Fruit fly (Drosophila melanogaster) whole organism, embryonic: ENCODE data around the gene dmrt11E.

Experiments used
- Aef1 ChIP-seq: fragments of 200-800 bp; sonication (Bioruptor generic); IDR thresholded peaks from 3 replicates; pipeline ENCODE4 v1.3.6; 2022; ENCODE audit warnings: missing biosample characterization, missing genetic modification characterization
- BEAF-32 ChIP-seq: fragments of 200-800 bp; sonication (Bioruptor generic); optimal IDR thresholded peaks from 3 replicates; lab custom pipeline; 2017; ENCODE audit warnings: missing biosample characterization, missing genetic modification characterization, mild to moderate bottlenecking, moderate library complexity, missing genetic modification reagents
- CG11695 ChIP-seq: fragments of 200-800 bp; sonication (Bioruptor generic); IDR thresholded peaks from 3 replicates; pipeline ENCODE4 v1.3.6; 2022; ENCODE audit warnings: missing biosample characterization, missing genetic modification characterization
- CG13123 ChIP-seq: fragments of 200-800 bp; sonication (Bioruptor generic); optimal IDR thresholded peaks from 2 replicates; lab custom pipeline; 2016; ENCODE audit warnings: missing biosample characterization, missing genetic modification characterization
- CG14050 ChIP-seq: fragments of 200-800 bp; sonication (Bioruptor generic); IDR thresholded peaks from 3 replicates; pipeline ENCODE4 v1.3.6; 2022; ENCODE audit warnings: missing biosample characterization, missing genetic modification characterization
- CG14441 ChIP-seq: fragments of 200-800 bp; sonication (Bioruptor generic); IDR thresholded peaks from 2 replicates; pipeline ENCODE4 v1.3.6; 2022; ENCODE audit warnings: missing biosample characterization, missing genetic modification characterization
- CG14667 ChIP-seq: fragments of 200-800 bp; sonication (Bioruptor generic); IDR thresholded peaks from 2 replicates; pipeline ENCODE4 v1.3.6; 2022; ENCODE audit warnings: missing biosample characterization, missing genetic modification characterization
- CG15073 ChIP-seq: fragments of 200-800 bp; sonication (Bioruptor generic); optimal IDR thresholded peaks from 2 replicates; lab custom pipeline; 2016; ENCODE audit warnings: missing biosample characterization, missing genetic modification characterization
- CG1603 ChIP-seq: fragments of 200-800 bp; sonication (Bioruptor generic); optimal IDR thresholded peaks from 2 replicates; lab custom pipeline; 2019; ENCODE audit warnings: missing biosample characterization, mild to moderate bottlenecking, missing genetic modification characterization, moderate library complexity
- CG1647 ChIP-seq: fragments of 200-800 bp; sonication (Bioruptor generic); optimal IDR thresholded peaks from 3 replicates; lab custom pipeline; 2016; ENCODE audit warnings: missing biosample characterization, missing genetic modification characterization
- CG18011 ChIP-seq: fragments of 200-800 bp; sonication (Bioruptor generic); optimal IDR thresholded peaks from 2 replicates; lab custom pipeline; 2017; ENCODE audit warnings: missing biosample characterization, missing genetic modification characterization, mild to moderate bottlenecking, moderate library complexity, missing genotype
- CG18262 ChIP-seq: fragments of 200-800 bp; optimal IDR thresholded peaks from 3 replicates; lab custom pipeline; 2019; ENCODE audit warnings: missing biosample characterization, mild to moderate bottlenecking, missing genetic modification characterization, moderate library complexity
- CG2712 ChIP-seq: fragments of 200-800 bp; optimal IDR thresholded peaks from 3 replicates; lab custom pipeline; 2019; ENCODE audit warnings: missing biosample characterization, mild to moderate bottlenecking, missing genetic modification characterization, moderate library complexity
- CG30431 ChIP-seq: fragments of 200-800 bp; sonication (Bioruptor generic); optimal IDR thresholded peaks from 2 replicates; lab custom pipeline; 2017; ENCODE audit warnings: missing biosample characterization, missing genetic modification characterization
- CG31224 ChIP-seq: fragments of 200-800 bp; sonication (Bioruptor generic); IDR thresholded peaks from 2 replicates; pipeline ENCODE4 v1.3.6; 2022; ENCODE audit warnings: missing biosample characterization, missing genetic modification characterization
- CG31365 ChIP-seq: fragments of 200-800 bp; sonication (Bioruptor generic); optimal IDR thresholded peaks from 2 replicates; lab custom pipeline; 2018; ENCODE audit warnings: missing biosample characterization, mild to moderate bottlenecking, missing genetic modification characterization
- CG34422 ChIP-seq: fragments of 200-800 bp; sonication (Bioruptor generic); IDR thresholded peaks from 3 replicates; pipeline ENCODE4 v1.3.6; 2022; ENCODE audit warnings: missing biosample characterization, missing genetic modification characterization
- CG3726 ChIP-seq: fragments of 200-800 bp; sonication (Bioruptor generic); IDR thresholded peaks from 3 replicates; pipeline ENCODE4, ENCODE4 v1.3.6; 2022; ENCODE audit warnings: missing biosample characterization, missing genetic modification characterization
- CG8281 ChIP-seq: fragments of 200-800 bp; sonication (Bioruptor generic); optimal IDR thresholded peaks from 2 replicates; lab custom pipeline; 2018; ENCODE audit warnings: missing biosample characterization, mild to moderate bottlenecking, missing genetic modification characterization, moderate library complexity
- CG9817 ChIP-seq: fragments of 200-800 bp; sonication (Bioruptor generic); optimal IDR thresholded peaks from 2 replicates; lab custom pipeline; 2018; ENCODE audit warnings: missing biosample characterization, mild to moderate bottlenecking, missing genetic modification characterization, moderate library complexity
- CrebB ChIP-seq: fragments of 200-800 bp; sonication (Bioruptor generic); optimal IDR thresholded peaks from 3 replicates; lab custom pipeline; 2018; ENCODE audit warnings: missing biosample characterization, mild to moderate bottlenecking, missing genetic modification characterization
- Dll ChIP-seq: fragments of 200-800 bp; sonication (Bioruptor generic); IDR thresholded peaks from 4 replicates; pipeline ENCODE4 v1.3.6; 2022; ENCODE audit warnings: missing biosample characterization, missing genetic modification characterization; ENCODE audit not compliant: partially characterized antibody
- Ets65A ChIP-seq: fragments of 200-800 bp; sonication (Bioruptor generic); peaks from one replicate; lab custom pipeline; 2016; ENCODE audit warnings: missing biosample characterization, missing genetic modification characterization
- Fer2 ChIP-seq: fragments of 200-800 bp; sonication (Bioruptor generic); optimal IDR thresholded peaks from 2 replicates; lab custom pipeline; 2018; ENCODE audit warnings: missing biosample characterization, mild to moderate bottlenecking, missing genetic modification characterization, moderate library complexity
- H2.0 ChIP-seq: fragments of 200-800 bp; sonication (Bioruptor generic); IDR thresholded peaks from 2 replicates; pipeline ENCODE4 v1.3.6; 2022; ENCODE audit warnings: missing biosample characterization, missing genetic modification characterization
- Hr3 ChIP-seq: fragments of 200-800 bp; sonication (Bioruptor generic); optimal IDR thresholded peaks from 3 replicates; lab custom pipeline; 2016; ENCODE audit warnings: missing biosample characterization, missing genetic modification characterization
- Lpt ChIP-seq: fragments of >200 bp; optimal IDR thresholded peaks from 2 replicates; lab custom pipeline; 2018; ENCODE audit warnings: missing biosample characterization, missing genetic modification characterization
- Myb ChIP-seq: fragments of 200-800 bp; sonication (Bioruptor generic); optimal IDR thresholded peaks from 2 replicates; lab custom pipeline; 2016; ENCODE audit warnings: missing biosample characterization, missing genetic modification characterization
- NK7.1 ChIP-seq: fragments of 200-800 bp; sonication (Bioruptor generic); optimal IDR thresholded peaks from 3 replicates; lab custom pipeline; 2016; ENCODE audit warnings: missing biosample characterization, missing genetic modification characterization
- Six4 ChIP-seq: fragments of 200-800 bp; sonication (Bioruptor generic); optimal IDR thresholded peaks from 2 replicates; lab custom pipeline; 2016; ENCODE audit warnings: missing biosample characterization, missing genetic modification characterization
- Stat92E ChIP-seq, 3 experiments: fragments of >200 bp in 2 of 3; fragments of 200-800 bp in 1 of 3; sonication (Bioruptor generic) in 1 of 3; optimal IDR thresholded peaks; 2 replicates each; lab custom pipeline; 2017 to 2019; ENCODE audit warnings: missing biosample characterization in 3 of 3, missing genetic modification characterization in 3 of 3, mild to moderate bottlenecking in 1 of 3, moderate library complexity in 1 of 3
- cas ChIP-seq: fragments of 200-800 bp; sonication (Bioruptor generic); IDR thresholded peaks from 2 replicates; pipeline ENCODE4 v1.3.6; 2022; ENCODE audit warnings: missing biosample characterization, missing genetic modification characterization
- crol ChIP-seq: fragments of 200-800 bp; sonication (Bioruptor generic); IDR thresholded peaks from 2 replicates; pipeline ENCODE4 v1.3.6; 2022; ENCODE audit warnings: missing biosample characterization, missing genetic modification characterization
- dmrt11E ChIP-seq: fragments of 200-800 bp; sonication (Bioruptor generic); optimal IDR thresholded peaks from 3 replicates; lab custom pipeline; 2018; ENCODE audit warnings: missing biosample characterization, mild to moderate bottlenecking, missing genetic modification characterization, moderate library complexity
- eve ChIP-seq, 2 experiments: fragments of >200 bp; optimal IDR thresholded peaks; 2 replicates each; lab custom pipeline; 2017; ENCODE audit warnings: missing biosample characterization in 2 of 2, missing genetic modification characterization in 2 of 2
- eyg ChIP-seq: fragments of 200-800 bp; sonication (Bioruptor generic); optimal IDR thresholded peaks from 3 replicates; lab custom pipeline; 2016; ENCODE audit warnings: missing biosample characterization, missing genetic modification characterization
- gt ChIP-seq: fragments of 200-800 bp; sonication (Bioruptor generic); IDR thresholded peaks from 2 replicates; pipeline ENCODE4 v1.3.6; 2022; ENCODE audit warnings: missing biosample characterization, missing genetic modification characterization
- her ChIP-seq: fragments of 200-800 bp; sonication (Bioruptor generic); optimal IDR thresholded peaks from 2 replicates; lab custom pipeline; 2016; ENCODE audit warnings: missing biosample characterization, missing genetic modification characterization
- hth ChIP-seq: fragments of >200 bp; optimal IDR thresholded peaks from 2 replicates; lab custom pipeline; 2017; ENCODE audit warnings: inconsistent platforms
- kay ChIP-seq: fragments of 200-800 bp; sonication (Bioruptor generic); optimal IDR thresholded peaks from 2 replicates; lab custom pipeline; 2016; ENCODE audit warnings: missing biosample characterization, missing genetic modification characterization
- knrl ChIP-seq: fragments of 200-800 bp; sonication (Bioruptor generic); IDR thresholded peaks from 3 replicates; pipeline ENCODE4 v1.3.6; 2022; ENCODE audit warnings: missing biosample characterization, missing genetic modification characterization; ENCODE audit not compliant: partially characterized antibody
- nau ChIP-seq: fragments of 200-800 bp; sonication (Bioruptor generic); optimal IDR thresholded peaks from 3 replicates; lab custom pipeline; 2017; ENCODE audit warnings: missing biosample characterization, mild to moderate bottlenecking, missing genetic modification characterization, missing genetic modification reagents
- odd ChIP-seq: fragments of 200-800 bp; sonication (Bioruptor generic); optimal IDR thresholded peaks from 2 replicates; lab custom pipeline; 2017; ENCODE audit warnings: missing biosample characterization, mild to moderate bottlenecking, missing genetic modification characterization
- otp ChIP-seq: fragments of 200-800 bp; sonication (Bioruptor generic); IDR thresholded peaks from 3 replicates; pipeline ENCODE4, ENCODE4 v1.3.6; 2022; ENCODE audit warnings: missing biosample characterization, missing genetic modification characterization
- pzg ChIP-seq: fragments of 200-800 bp; sonication (Bioruptor generic); optimal IDR thresholded peaks from 3 replicates; lab custom pipeline; 2018; ENCODE audit warnings: missing biosample characterization, mild to moderate bottlenecking, missing genetic modification characterization, moderate library complexity
- ro ChIP-seq: fragments of 200-800 bp; sonication (Bioruptor generic); IDR thresholded peaks from 2 replicates; pipeline ENCODE4 v1.3.6; 2022; ENCODE audit warnings: missing biosample characterization, missing genetic modification characterization
- sim ChIP-seq: fragments of 200-800 bp; sonication (Bioruptor generic); IDR thresholded peaks from 2 replicates; pipeline ENCODE4 v1.3.6; 2022; ENCODE audit warnings: missing biosample characterization, missing genetic modification characterization
- so ChIP-seq: fragments of 200-800 bp; sonication (Bioruptor generic); IDR thresholded peaks from 3 replicates; pipeline ENCODE4 v1.3.6; 2022; ENCODE audit warnings: missing biosample characterization, missing genetic modification characterization
- wor ChIP-seq: fragments of 200-800 bp; sonication (Bioruptor generic); IDR thresholded peaks from 2 replicates; pipeline ENCODE4 v1.3.6; 2022; ENCODE audit warnings: missing biosample characterization, missing genetic modification characterization
- zen2 ChIP-seq: fragments of 200-800 bp; sonication (Bioruptor generic); IDR thresholded peaks from 3 replicates; pipeline ENCODE4 v1.3.6; 2022; ENCODE audit warnings: missing biosample characterization, missing genetic modification characterization; ENCODE audit not compliant: partially characterized antibody

The dmrt11E gene

DNA sequence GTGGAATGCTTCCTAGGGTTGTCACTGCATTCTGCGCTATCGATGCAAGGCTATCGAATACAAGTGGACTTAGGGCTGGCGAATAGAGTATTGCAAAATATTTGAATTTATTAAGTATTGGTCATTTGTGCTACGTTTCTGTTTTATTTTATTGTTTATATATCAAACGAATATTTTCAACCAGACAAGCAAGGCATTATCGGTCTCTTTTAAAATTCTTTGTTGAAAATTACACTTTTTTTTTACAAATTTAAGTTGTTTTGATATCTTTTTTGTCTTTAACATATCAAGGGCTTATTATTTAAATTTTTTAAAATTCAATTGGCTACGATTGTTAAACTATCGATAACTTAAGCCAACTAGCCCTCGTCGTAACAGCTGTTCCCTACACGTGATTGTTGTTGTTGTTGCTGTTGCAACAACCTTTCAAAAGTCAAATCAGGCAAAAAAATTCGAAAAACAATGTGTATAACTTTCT lies 19.4 kb downstream of the dmrt11E start, which contains the start of the genes Ype and CG1662 (continued):
- peak; percentile 77 for TF ChIP-seq knrl (GFP tag; lab: Robert Waterston, UW)
- peak; percentile 90 for TF ChIP-seq BEAF-32 (GFP tag; lab: Kevin White, UChicago)
- no peak for TF ChIP-seq Lpt (GFP tag; lab: Kevin White, UChicago)
- TF ChIP-seq otp = peak; percentile 42; the same call in 1 of the 3 replicates
- TF ChIP-seq wor (GFP tag; lab: Robert Waterston, UW) = no peak
- TF ChIP-seq Six4 (GFP tag; lab: Kevin White, UChicago) = peak; percentile 54
- peak; percentile 80 for TF ChIP-seq Hr3 (GFP tag; lab: Kevin White, UChicago)
- no peak for TF ChIP-seq Stat92E (GFP tag; optimal IDR thresholded peaks at IDR 0.05; lab: Kevin White, UChicago)
- TF ChIP-seq CG14441 (GFP tag; lab: Robert Waterston, UW) = peak; percentile 60
- TF ChIP-seq NK7.1 (GFP tag; lab: Kevin White, UChicago) = no peak
- peak; percentile 15 for TF ChIP-seq CG18011 (GFP tag; lab: Kevin White, UChicago)
- no peak for TF ChIP-seq CrebB (tag; lab: Kevin White, UChicago)
- peak; percentile 71 for TF ChIP-seq dmrt11E
- peak; percentile 42 for TF ChIP-seq nau (GFP tag; lab: Kevin White, UChicago)
- TF ChIP-seq CG11695 (GFP tag; lab: Robert Waterston, UW) = 0 out of 3 replicates have a peak, but pooled peaks have one; percentile 26
- TF ChIP-seq CG31224 = peak; percentile 38; the same call in 1 of the 2 replicates
- peak in 1 of 2 experiments; percentile 79 for TF ChIP-seq eve (GFP tag; optimal IDR thresholded peaks at IDR 0.05; lab: Kevin White, UChicago)
- 0 out of 3 replicates have a peak, but pooled peaks have one; percentile 22 for TF ChIP-seq CG14050 (GFP tag; lab: Robert Waterston, UW)
- TF ChIP-seq CG18262 (tag; lab: Kevin White, UChicago) = peak; percentile 75
- peak; percentile 63 for TF ChIP-seq kay (GFP tag; lab: Kevin White, UChicago)
- TF ChIP-seq CG15073 (GFP tag; lab: Kevin White, UChicago) = no peak
- TF ChIP-seq CG3726 (GFP tag; lab: Robert Waterston, UW) = no peak
- TF ChIP-seq CG1647 (GFP tag; lab: Kevin White, UChicago) = peak; percentile 46
- TF ChIP-seq gt (GFP tag; lab: Robert Waterston, UW) = no peak
- no peak for TF ChIP-seq so (GFP tag; lab: Robert Waterston, UW)
- no peak for TF ChIP-seq cas (GFP tag; lab: Robert Waterston, UW)
- TF ChIP-seq Dll = peak; percentile 82
- TF ChIP-seq Ets65A = peak; percentile 98
- no peak for TF ChIP-seq sim (GFP tag; lab: Robert Waterston, UW)
- TF ChIP-seq Fer2 (tag; lab: Kevin White, UChicago) = peak; percentile 65
- peak; percentile 78 for TF ChIP-seq CG2712 (tag; lab: Kevin White, UChicago)
- TF ChIP-seq crol (GFP tag; lab: Robert Waterston, UW) = no peak
- TF ChIP-seq ro = no peak
- TF ChIP-seq CG8281 (tag; lab: Kevin White, UChicago) = peak; percentile 19
- no peak for TF ChIP-seq her
- TF ChIP-seq eyg = peak; percentile 11
- TF ChIP-seq CG1603 (tag; lab: Kevin White, UChicago) = peak; percentile 47
- TF ChIP-seq zen2 (GFP tag; lab: Robert Waterston, UW) = peak; percentile 56; the same call in 1 of the 3 replicates
- peak; percentile 34 for TF ChIP-seq odd (GFP tag; lab: Kevin White, UChicago)
- peak; percentile 61; the same call in 2 of the 3 replicates for TF ChIP-seq CG34422 (GFP tag; lab: Robert Waterston, UW)
- TF ChIP-seq CG13123 (GFP tag; lab: Kevin White, UChicago) = peak; percentile 50
- TF ChIP-seq CG31365 (tag; lab: Kevin White, UChicago) = no peak
- TF ChIP-seq pzg = peak; percentile 40
- TF ChIP-seq CG14667 = 0 out of 2 replicates have a peak, but pooled peaks have one; percentile 24
- TF ChIP-seq CG30431 = peak; percentile 24
- peak; percentile 46 for TF ChIP-seq H2.0
- TF ChIP-seq CG9817 (tag; lab: Kevin White, UChicago) = peak; percentile 82
- peak; percentile 48 for TF ChIP-seq Myb (GFP tag; lab: Kevin White, UChicago)
- peak; percentile 69 for TF ChIP-seq Aef1
- TF ChIP-seq hth (lab: Kevin White, UChicago) = no peak
